Fruit fly (Drosophila melanogaster) whole organism, adult: ENCODE data around the gene CG5810.

Experiments
- CG11617 ChIP-seq: fragments of 200-800 bp; sonication (Bioruptor generic); optimal IDR thresholded peaks from 2 replicates; lab custom pipeline; 2017; ENCODE audit warnings: mild to moderate bottlenecking, missing biosample characterization, missing genetic modification reagents, missing genetic modification characterization
- CG12768 ChIP-seq: fragments of 200-800 bp; sonication (Bioruptor generic); optimal IDR thresholded peaks from 2 replicates; lab custom pipeline; 2017; ENCODE audit warnings: missing biosample characterization, missing genetic modification characterization, mild to moderate bottlenecking, moderate library complexity, missing genetic modification reagents
- CG14711 ChIP-seq: fragments of 200-800 bp; sonication (Bioruptor generic); optimal IDR thresholded peaks from 2 replicates; lab custom pipeline; 2018; ENCODE audit warnings: missing biosample characterization, mild to moderate bottlenecking, missing genetic modification characterization, moderate library complexity
- CG1620 ChIP-seq: fragments of 200-800 bp; sonication (Bioruptor generic); optimal IDR thresholded peaks from 2 replicates; lab custom pipeline; 2016; ENCODE audit warnings: missing biosample characterization, missing genetic modification characterization
- CG33017 ChIP-seq: fragments of 200-800 bp; sonication (Bioruptor generic); optimal IDR thresholded peaks from 2 replicates; lab custom pipeline; 2018; ENCODE audit warnings: missing biosample characterization, mild to moderate bottlenecking, missing genetic modification characterization, moderate library complexity
- CG5204 ChIP-seq: fragments of 200-800 bp; sonication (Bioruptor generic); optimal IDR thresholded peaks from 2 replicates; lab custom pipeline; 2016; ENCODE audit warnings: missing biosample characterization, missing genetic modification characterization
- CG7045 ChIP-seq: fragments of 200-800 bp; sonication (Bioruptor generic); optimal IDR thresholded peaks from 2 replicates; lab custom pipeline; 2017; ENCODE audit warnings: missing biosample characterization, mild to moderate bottlenecking, missing genetic modification characterization
- CG7101 ChIP-seq: fragments of 200-800 bp; sonication (Bioruptor generic); optimal IDR thresholded peaks from 2 replicates; lab custom pipeline; 2018; ENCODE audit warnings: missing biosample characterization, mild to moderate bottlenecking, missing genetic modification characterization, moderate library complexity
- Clk ChIP-seq: fragments of 200-800 bp; sonication (Bioruptor generic); optimal IDR thresholded peaks from 2 replicates; lab custom pipeline; 2017; ENCODE audit warnings: missing biosample characterization, missing genetic modification characterization
- Crg-1 ChIP-seq: fragments of 200-800 bp; sonication (Bioruptor generic); optimal IDR thresholded peaks from 2 replicates; lab custom pipeline; 2016; ENCODE audit warnings: missing biosample characterization, missing genetic modification characterization
- Hr96 ChIP-seq: fragments of 200-800 bp; sonication (Bioruptor generic); optimal IDR thresholded peaks from 2 replicates; lab custom pipeline; 2016; ENCODE audit warnings: missing biosample characterization, missing genetic modification characterization
- Mnt ChIP-seq: fragments of 200-800 bp; sonication (Bioruptor generic); optimal IDR thresholded peaks from 2 replicates; lab custom pipeline; 2016; ENCODE audit warnings: missing biosample characterization, mild to moderate bottlenecking, missing genetic modification characterization
- bab1 ChIP-seq: fragments of 200-800 bp; sonication (Bioruptor generic); optimal IDR thresholded peaks from 3 replicates; lab custom pipeline; 2019; ENCODE audit warnings: missing biosample characterization, mild to moderate bottlenecking, missing genetic modification characterization, moderate library complexity
- cic ChIP-seq: fragments of 200-800 bp; sonication (Bioruptor generic); optimal IDR thresholded peaks from 2 replicates; lab custom pipeline; 2017; ENCODE audit warnings: missing biosample characterization, mild to moderate bottlenecking, missing genetic modification characterization, moderate library complexity
- cnc ChIP-seq, 2 experiments: fragments of >200 bp; optimal IDR thresholded peaks; 2 replicates each; lab custom pipeline; 2017
- kay ChIP-seq: fragments of 200-800 bp; sonication (Bioruptor generic); peaks from one replicate; lab custom pipeline; 2016; ENCODE audit warnings: missing biosample characterization, missing genetic modification characterization, borderline replicate concordance
- ovo ChIP-seq: fragments of 200-800 bp; sonication (Bioruptor generic); optimal IDR thresholded peaks from 2 replicates; lab custom pipeline; 2016; ENCODE audit warnings: missing biosample characterization, missing genetic modification characterization
- pad ChIP-seq: fragments of 200-800 bp; sonication (Bioruptor generic); optimal IDR thresholded peaks from 3 replicates; lab custom pipeline; 2017; ENCODE audit warnings: missing biosample characterization, missing genetic modification characterization, mild to moderate bottlenecking, moderate library complexity, missing genetic modification reagents
- tj ChIP-seq: fragments of 200-800 bp; sonication (Bioruptor generic); optimal IDR thresholded peaks from 3 replicates; lab custom pipeline; 2017; ENCODE audit warnings: missing biosample characterization, mild to moderate bottlenecking, missing genetic modification characterization, moderate library complexity
- toe ChIP-seq: fragments of 200-800 bp; sonication (Bioruptor generic); optimal IDR thresholded peaks from 2 replicates; lab custom pipeline; 2016; ENCODE audit warnings: missing biosample characterization, missing genetic modification characterization

Gene CG5810

dm6 chr3R:21129617-21130016 lies 34.0 kb upstream of the CG5810 start, which contains the start of gene Obp93a:
Gene Obp93a (minus strand): TSS chr3R:21129717.
- TF ChIP-seq Hr96, result no peak
- TF ChIP-seq CG14711, result no peak
- TF ChIP-seq cic, result no peak
- no peak for TF ChIP-seq CG1620
- no peak for TF ChIP-seq CG11617 (GFP tag; lab: Kevin White, UChicago)

- TF ChIP-seq Hr96, result no peak
- peak; percentile 76 for TF ChIP-seq bab1 (GFP tag; lab: Kevin White, UChicago)
These were observed 33.5 kb upstream of the CG5810 start, which contains the start of gene Ice2 for dm6 chr3R:21130050-21130449. Gene Ice2 (plus strand): TSS chr3R:21130216.

- TF ChIP-seq CG33017 (no peak), ovo (GFP tag; lab: Kevin White, UChicago) (no peak), cic (no peak), Crg-1 (GFP tag; lab: Kevin White, UChicago) (no peak), CG7045 (GFP tag; lab: Kevin White, UChicago) (no peak), CG14711 (no peak), toe (no peak), bab1 (GFP tag; lab: Kevin White, UChicago) (no peak), Clk (GFP tag; lab: Kevin White, UChicago) (no peak), CG5204 (GFP tag; lab: Kevin White, UChicago) (no peak), CG7101 (tag; lab: Kevin White, UChicago) (no peak), Hr96 (no peak), CG12768 (GFP tag; lab: Kevin White, UChicago) (no peak), kay (GFP tag; lab: Kevin White, UChicago) (no peak), pad (no peak), CG1620 (no peak)
These were observed 30.1 kb upstream of the CG5810 start, which contains the start of gene Trm7-34 for dm6 chr3R:21133517-21133916. Gene Trm7-34 (minus strand): TSS chr3R:21133881.

- TF ChIP-seq CG5204 (GFP tag; lab: Kevin White, UChicago), result no peak
- TF ChIP-seq ovo (GFP tag; lab: Kevin White, UChicago), result no peak
- no peak for TF ChIP-seq CG33017
- no peak for TF ChIP-seq cnc (optimal IDR thresholded peaks at IDR 0.05; lab: Kevin White, UChicago)
- TF ChIP-seq CG1620, result no peak
- TF ChIP-seq bab1 (GFP tag; lab: Kevin White, UChicago), result peak; percentile 55
- TF ChIP-seq Clk (GFP tag; lab: Kevin White, UChicago), result no peak
- no peak for TF ChIP-seq tj (GFP tag; lab: Kevin White, UChicago)
- TF ChIP-seq pad, result peak; percentile 26
- TF ChIP-seq CG14711, result peak; percentile 31
- TF ChIP-seq Mnt (GFP tag; lab: Kevin White, UChicago), result no peak
- no peak for TF ChIP-seq toe
- TF ChIP-seq CG12768 (GFP tag; lab: Kevin White, UChicago), result no peak
- TF ChIP-seq CG11617 (GFP tag; lab: Kevin White, UChicago), result peak; percentile 66
- TF ChIP-seq CG7045 (GFP tag; lab: Kevin White, UChicago), result peak; percentile 13
- peak; percentile 22 for TF ChIP-seq CG7101 (tag; lab: Kevin White, UChicago)
- no peak for TF ChIP-seq kay (GFP tag; lab: Kevin White, UChicago)
- no peak for TF ChIP-seq cic
- TF ChIP-seq Hr96, result no peak
- TF ChIP-seq Crg-1 (GFP tag; lab: Kevin White, UChicago), result no peak
These were observed 29.6 kb upstream of the CG5810 start, which contains the start of gene Usp8 for dm6 chr3R:21133951-21134350. Gene Usp8 (plus strand): TSS chr3R:21134262.

dm6 chr3R:21138220-21138754 lies 25.3 kb upstream of the CG5810 start, which contains the start of gene meigo:
Gene meigo (plus strand): TSS chr3R:21138270.
- TF ChIP-seq cnc (optimal IDR thresholded peaks at IDR 0.05; lab: Kevin White, UChicago) (no peak), kay (GFP tag; lab: Kevin White, UChicago) (no peak), cic (peak; percentile 53), CG1620 (peak; percentile 74), CG14711 (peak; percentile 94), pad (peak; percentile 61), CG5204 (GFP tag; lab: Kevin White, UChicago) (no peak), Mnt (GFP tag; lab: Kevin White, UChicago) (peak; percentile 70), Crg-1 (GFP tag; lab: Kevin White, UChicago) (peak; percentile 20), CG7101 (tag; lab: Kevin White, UChicago) (peak; percentile 77), CG7045 (GFP tag; lab: Kevin White, UChicago) (peak; percentile 52), CG33017 (peak; percentile 78), CG12768 (GFP tag; lab: Kevin White, UChicago) (peak; percentile 40), toe (no peak), CG11617 (GFP tag; lab: Kevin White, UChicago) (peak; percentile 73), tj (GFP tag; lab: Kevin White, UChicago) (peak; percentile 42), Clk (GFP tag; lab: Kevin White, UChicago) (peak; percentile 30), Hr96 (no peak), ovo (GFP tag; lab: Kevin White, UChicago) (peak; percentile 40), bab1 (GFP tag; lab: Kevin White, UChicago) (peak; percentile 86)

- TF ChIP-seq Crg-1 (GFP tag; lab: Kevin White, UChicago), result no peak
- no peak for TF ChIP-seq Clk (GFP tag; lab: Kevin White, UChicago)
- peak; percentile 13 for TF ChIP-seq ovo (GFP tag; lab: Kevin White, UChicago)
- TF ChIP-seq CG14711, result peak; percentile 98
- no peak for TF ChIP-seq cnc (optimal IDR thresholded peaks at IDR 0.05; lab: Kevin White, UChicago)
- TF ChIP-seq CG11617 (GFP tag; lab: Kevin White, UChicago), result peak; percentile 20
- peak; percentile 21 for TF ChIP-seq CG1620
- no peak for TF ChIP-seq tj (GFP tag; lab: Kevin White, UChicago)
- no peak for TF ChIP-seq toe
- no peak for TF ChIP-seq cic
- TF ChIP-seq Hr96, result no peak
- TF ChIP-seq bab1 (GFP tag; lab: Kevin White, UChicago), result peak; percentile 43
- peak; percentile 36 for TF ChIP-seq CG33017
- TF ChIP-seq CG7045 (GFP tag; lab: Kevin White, UChicago), result no peak
- peak; percentile 15 for TF ChIP-seq CG7101 (tag; lab: Kevin White, UChicago)
- TF ChIP-seq Mnt (GFP tag; lab: Kevin White, UChicago), result peak; percentile 47
- TF ChIP-seq CG5204 (GFP tag; lab: Kevin White, UChicago), result no peak
- no peak for TF ChIP-seq pad
- no peak for TF ChIP-seq CG12768 (GFP tag; lab: Kevin White, UChicago)
- TF ChIP-seq kay (GFP tag; lab: Kevin White, UChicago), result no peak
These were observed 23.1 kb upstream of the CG5810 start, which contains the start of gene SNF4Agamma for dm6 chr3R:21140458-21140857. Gene SNF4Agamma (plus strand): TSS chr3R:21140739.
